Worm (Caenorhabditis elegans) whole organism, young adult: Measurements from ENCODE around the gene cutl-24.

Source experiments
- F33H1.4 ChIP-seq: fragments of 200-800 bp; sonication (Bioruptor generic); IDR thresholded peaks from 2 replicates; pipeline ENCODE4 v1.3.6; 2022; ENCODE audit warnings: missing genetic modification reagents, missing genetic modification characterization, missing compliant biosample characterization
- F49E8.2 ChIP-seq: sonication (generic microtip); optimal IDR thresholded peaks from 3 replicates; lab custom pipeline; 2017; ENCODE audit warnings: missing genetic modification characterization, mild to moderate bottlenecking, missing compliant biosample characterization, antibody characterized with exemption, moderate library complexity; ENCODE audit not compliant: insufficient read depth
- F55B11.4 ChIP-seq: sonication (generic microtip); optimal IDR thresholded peaks from 2 replicates; lab custom pipeline; 2016; ENCODE audit warnings: missing compliant biosample characterization, missing genetic modification characterization, borderline replicate concordance; ENCODE audit not compliant: insufficient read depth
- ama-1 ChIP-seq, 3 experiments: fragments of 150-350 bp in 1 of 3; sonication (generic microtip) in 2 of 3; optimal IDR thresholded peaks; 2 replicates each; lab custom pipeline; 2014 to 2018; ENCODE audit warnings: missing biosample characterization in 2 of 3, missing genetic modification characterization in 2 of 3, missing genetic modification reagents in 2 of 3
- attf-6 ChIP-seq: fragments of 200-800 bp; sonication (Bioruptor generic); IDR thresholded peaks from 2 replicates; pipeline ENCODE4 v1.3.6; 2022; ENCODE audit warnings: missing genetic modification reagents, missing genetic modification characterization, missing compliant biosample characterization
- ccch-3 ChIP-seq: fragments of 200-800 bp; sonication (Bioruptor generic); optimal IDR thresholded peaks from 2 replicates; lab custom pipeline; 2018; ENCODE audit warnings: mild to moderate bottlenecking, missing genetic modification characterization, missing compliant biosample characterization
- ceh-40 ChIP-seq: fragments of 200-800 bp; sonication (Bioruptor generic); IDR thresholded peaks from 2 replicates; pipeline ENCODE4 v1.3.6; 2022; ENCODE audit warnings: missing genetic modification characterization, missing compliant biosample characterization
- dpl-1 ChIP-seq: fragments of 150-350 bp; optimal IDR thresholded peaks from 2 replicates; lab custom pipeline; 2014; ENCODE audit warnings: missing biosample characterization, missing genetic modification reagents, missing genetic modification characterization
- lin-40 ChIP-seq: sonication (generic microtip); optimal IDR thresholded peaks from 2 replicates; lab custom pipeline; 2016; ENCODE audit warnings: missing genetic modification characterization, mild to moderate bottlenecking, missing compliant biosample characterization, missing genotype, missing genetic modification reagents
- madf-3 ChIP-seq: fragments of 200-800 bp; sonication (Bioruptor generic); IDR thresholded peaks from 2 replicates; pipeline ENCODE4 v1.3.6; 2022; ENCODE audit warnings: missing genetic modification reagents, missing genetic modification characterization, missing compliant biosample characterization
- pha-4 ChIP-seq: fragments of 150-350 bp; sonication (generic microtip); optimal IDR thresholded peaks from 2 replicates; lab custom pipeline; 2014; ENCODE audit warnings: missing biosample characterization, missing genetic modification reagents, missing genetic modification characterization
- ztf-6 ChIP-seq: fragments of 200-800 bp; sonication (Bioruptor generic); IDR thresholded peaks from 2 replicates; pipeline ENCODE4 v1.3.6; 2022; ENCODE audit warnings: missing genetic modification reagents, missing genetic modification characterization, missing compliant biosample characterization

DNA sequence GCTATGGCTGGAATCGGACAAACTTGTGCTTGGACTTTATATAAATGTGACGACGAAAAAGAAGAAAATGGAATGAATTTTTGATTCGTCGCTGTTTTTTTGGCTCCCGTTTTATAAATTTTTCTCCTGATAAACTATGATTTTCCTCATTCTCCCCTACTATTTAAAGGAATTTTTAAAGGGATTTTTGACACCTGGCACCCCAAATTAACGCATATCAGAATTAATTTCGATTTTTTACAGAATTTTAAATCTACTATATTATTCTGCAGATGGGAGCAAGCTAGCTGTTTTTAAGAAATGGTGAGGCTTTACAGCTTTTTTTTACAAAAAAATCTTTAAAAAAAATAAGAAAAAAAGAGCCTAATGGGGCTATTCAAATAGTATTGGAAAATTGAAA lies 40.1 kb downstream of the cutl-24 start, which contains the start of gene coa-1:
- TF ChIP-seq attf-6 (GFP tag; lab: Robert Waterston, UW), result no peak
- no peak for TF ChIP-seq ceh-40 (GFP tag; lab: Robert Waterston, UW)
- TF ChIP-seq dpl-1 (GFP tag; lab: Kevin White, UChicago), result no peak
- no peak for TF ChIP-seq lin-40 (tag; lab: Kevin White, UChicago)
- no peak for TF ChIP-seq madf-3
- no peak for TF ChIP-seq pha-4 (tag; lab: Kevin White, UChicago)
- no peak for TF ChIP-seq F55B11.4 (tag; lab: Kevin White, UChicago)
- TF ChIP-seq ama-1 (optimal IDR thresholded peaks at IDR 0.05; lab: Kevin White, UChicago), result no peak
- TF ChIP-seq ama-1 (GFP tag; optimal IDR thresholded peaks at IDR 0.05; lab: Kevin White, UChicago), result no peak
- no peak for TF ChIP-seq F33H1.4
- no peak for TF ChIP-seq ccch-3 (GFP tag; lab: Kevin White, UChicago)
- TF ChIP-seq ztf-6 (GFP tag; lab: Robert Waterston, UW), result no peak
- no peak for TF ChIP-seq F49E8.2 (tag; lab: Kevin White, UChicago)
